Fruit fly (Drosophila melanogaster): ENCODE measurements around the gene MED28.

DNA sequence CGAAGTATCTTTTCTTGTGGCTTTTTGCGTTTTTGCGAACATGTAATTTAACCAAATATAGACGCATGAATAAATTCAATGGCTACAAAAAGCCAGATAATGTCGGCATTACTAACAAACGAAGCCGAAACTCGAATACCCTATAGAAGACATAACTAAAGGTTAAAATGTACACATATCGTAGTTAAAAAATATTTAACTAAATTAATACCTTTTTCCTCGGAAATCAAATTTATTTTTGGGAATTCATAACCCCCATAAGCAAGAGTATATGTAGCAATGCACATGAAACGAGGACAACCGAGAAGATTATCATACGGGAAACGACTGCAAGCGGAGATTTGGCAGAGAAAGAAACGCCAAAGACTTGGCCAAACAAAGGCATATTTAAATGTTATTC, 15.1 kb upstream of the MED28 start:
- TF ChIP-seq CG9139 (GFP tag; optimal IDR thresholded peaks at IDR 0.05): no peak
- peak; percentile 71 for TF ChIP-seq esn (GFP tag; optimal IDR thresholded peaks at IDR 0.05)
- TF ChIP-seq OdsH (GFP tag; optimal IDR thresholded peaks at IDR 0.05): peak; percentile 62
- peak; percentile 70 for TF ChIP-seq cyc (GFP tag; optimal IDR thresholded peaks at IDR 0.05)
- peak; percentile 76 for TF ChIP-seq Sox14 (GFP tag; optimal IDR thresholded peaks at IDR 0.05)

All from whole organism, prepupa.